Worm (Caenorhabditis elegans) whole organism, L1 larva: ENCODE data around the gene Y7A9A.1.

Experiments
- C04F5.9 ChIP-seq: sonication (generic microtip); optimal IDR thresholded peaks from 2 replicates; lab custom pipeline; 2016; ENCODE audit warnings: missing genetic modification characterization, missing compliant biosample characterization
- F16B12.6 ChIP-seq: fragments of 150-350 bp; optimal IDR thresholded peaks from 2 replicates; lab custom pipeline; 2014; ENCODE audit warnings: missing biosample characterization, missing genetic modification characterization
- alr-1 ChIP-seq: fragments of 200-800 bp; sonication (Bioruptor generic); optimal IDR thresholded peaks from 2 replicates; lab custom pipeline; 2018; ENCODE audit warnings: borderline replicate concordance, mild to moderate bottlenecking, missing genetic modification characterization, missing compliant biosample characterization
- ceh-8 ChIP-seq: fragments of 200-800 bp; sonication (Bioruptor generic); optimal IDR thresholded peaks from 2 replicates; lab custom pipeline; 2018; ENCODE audit warnings: mild to moderate bottlenecking, missing genetic modification characterization, moderate library complexity, missing compliant biosample characterization
- ceh-82 ChIP-seq, 3 experiments: fragments of 150-350 bp in 1 of 3; sonication (generic microtip) in 2 of 3; optimal IDR thresholded peaks; 2 replicates each; lab custom pipeline; 2014 to 2017; ENCODE audit warnings: missing biosample characterization in 3 of 3, missing genetic modification characterization in 3 of 3
- ceh-88 ChIP-seq: fragments of 200-800 bp; sonication (Bioruptor generic); IDR thresholded peaks from 2 replicates; pipeline ENCODE4 v1.3.6; 2022; ENCODE audit warnings: missing genetic modification characterization, missing compliant biosample characterization
- dsc-1 ChIP-seq: sonication (generic microtip); optimal IDR thresholded peaks from 2 replicates; lab custom pipeline; 2016; ENCODE audit warnings: mild to moderate bottlenecking, missing genetic modification characterization, missing compliant biosample characterization
- efl-1 ChIP-seq, 4 experiments: fragments of 150-350 bp; optimal IDR thresholded peaks in 3 of 4; peaks in 1 of 4; 1 replicate in 1 of 4; 2 replicates in 3 of 4; lab custom pipeline; 2014; ENCODE audit warnings: missing biosample characterization in 2 of 4, missing genetic modification characterization in 2 of 4, missing genetic modification reagents in 2 of 4
- egl-27 ChIP-seq, 2 experiments: fragments of 150-350 bp in 1 of 2; sonication (generic microtip); optimal IDR thresholded peaks; 3 replicates each; lab custom pipeline; 2017 to 2018; ENCODE audit warnings: missing biosample characterization in 2 of 2, missing genetic modification characterization in 2 of 2, missing genetic modification reagents in 2 of 2
- elt-2 ChIP-seq: sonication (generic microtip); optimal IDR thresholded peaks from 2 replicates; lab custom pipeline; 2016; ENCODE audit warnings: missing genetic modification characterization, mild to moderate bottlenecking, inconsistent platforms, missing compliant biosample characterization, missing genetic modification reagents
- grh-1 ChIP-seq: fragments of 200-800 bp; sonication (Bioruptor generic); IDR thresholded peaks from 2 replicates; pipeline ENCODE4 v1.3.6; 2022; ENCODE audit warnings: missing genetic modification reagents, missing genetic modification characterization, missing compliant biosample characterization
- hlh-17 ChIP-seq: fragments of 200-800 bp; sonication (Bioruptor generic); optimal IDR thresholded peaks from 2 replicates; lab custom pipeline; 2018; ENCODE audit warnings: missing genetic modification characterization, mild to moderate bottlenecking, missing compliant biosample characterization, moderate library complexity, borderline replicate concordance
- irx-1 ChIP-seq: sonication (generic microtip); optimal IDR thresholded peaks from 2 replicates; lab custom pipeline; 2016; ENCODE audit warnings: missing genetic modification characterization, missing compliant biosample characterization
- jun-1 ChIP-seq: fragments of 150-350 bp; optimal IDR thresholded peaks from 2 replicates; lab custom pipeline; 2014; ENCODE audit warnings: missing biosample characterization, missing genetic modification reagents, missing genetic modification characterization
- lin-13 ChIP-seq: fragments of 150-350 bp; optimal IDR thresholded peaks from 2 replicates; lab custom pipeline; 2014; ENCODE audit warnings: missing biosample characterization, missing genetic modification reagents, missing genetic modification characterization
- lin-39 ChIP-seq: fragments of 150-350 bp; optimal IDR thresholded peaks from 2 replicates; lab custom pipeline; 2014; ENCODE audit warnings: missing biosample characterization, missing genetic modification reagents, missing genetic modification characterization
- lsy-2 ChIP-seq, 2 experiments: fragments of 150-350 bp; optimal IDR thresholded peaks; 2 replicates each; lab custom pipeline; 2014; ENCODE audit warnings: missing biosample characterization in 2 of 2, missing genetic modification characterization in 2 of 2
- mab-9 ChIP-seq: fragments of 200-800 bp; sonication (Bioruptor generic); IDR thresholded peaks from 2 replicates; pipeline ENCODE4 v1.3.6; 2022; ENCODE audit warnings: missing genetic modification reagents, missing genetic modification characterization, missing compliant biosample characterization
- mep-1 ChIP-seq: fragments of 150-350 bp; optimal IDR thresholded peaks from 2 replicates; lab custom pipeline; 2014; ENCODE audit warnings: missing biosample characterization, missing genetic modification characterization
- nhr-19 ChIP-seq: fragments of 200-800 bp; sonication (Bioruptor generic); conservative IDR thresholded peaks from 2 replicates; pipeline ENCODE4 v1.3.6; 2022; ENCODE audit warnings: missing genetic modification characterization, missing compliant biosample characterization
- nhr-237 ChIP-seq: fragments of 150-350 bp; optimal IDR thresholded peaks from 2 replicates; lab custom pipeline; 2014; ENCODE audit warnings: missing biosample characterization, missing genetic modification characterization
- nhr-71 ChIP-seq: sonication (generic microtip); optimal IDR thresholded peaks from 2 replicates; lab custom pipeline; 2016; ENCODE audit warnings: mild to moderate bottlenecking, missing genetic modification characterization, moderate library complexity, missing compliant biosample characterization
- nhr-76 ChIP-seq: sonication (generic microtip); optimal IDR thresholded peaks from 2 replicates; lab custom pipeline; 2017; ENCODE audit warnings: missing biosample characterization, missing genetic modification characterization
- pax-3 ChIP-seq: fragments of 200-800 bp; sonication (Bioruptor generic); optimal IDR thresholded peaks from 2 replicates; lab custom pipeline; 2018; ENCODE audit warnings: mild to moderate bottlenecking, missing genetic modification characterization, moderate library complexity, missing compliant biosample characterization
- pqm-1 ChIP-seq: sonication (generic microtip); optimal IDR thresholded peaks from 3 replicates; lab custom pipeline; 2017; ENCODE audit warnings: missing biosample characterization, missing genetic modification characterization
- rnt-1 ChIP-seq: sonication (generic microtip); optimal IDR thresholded peaks from 2 replicates; lab custom pipeline; 2016; ENCODE audit warnings: mild to moderate bottlenecking, missing genetic modification characterization, moderate library complexity, missing compliant biosample characterization
- skn-1 ChIP-seq: fragments of 150-350 bp; optimal IDR thresholded peaks from 2 replicates; lab custom pipeline; 2014; ENCODE audit warnings: missing biosample characterization, missing genetic modification characterization
- sptf-1 ChIP-seq: fragments of 150-350 bp; optimal IDR thresholded peaks from 2 replicates; lab custom pipeline; 2014; ENCODE audit warnings: missing biosample characterization, missing genetic modification characterization
- swsn-7 ChIP-seq: sonication (generic microtip); optimal IDR thresholded peaks from 2 replicates; lab custom pipeline; 2016; ENCODE audit warnings: missing genetic modification characterization, missing compliant biosample characterization
- tlp-1 ChIP-seq: fragments of 150-350 bp; optimal IDR thresholded peaks from 2 replicates; lab custom pipeline; 2014; ENCODE audit warnings: missing biosample characterization, missing genetic modification characterization
- unc-130 ChIP-seq: fragments of 150-350 bp; optimal IDR thresholded peaks from 2 replicates; lab custom pipeline; 2017; ENCODE audit warnings: missing biosample characterization, missing genetic modification characterization, inconsistent platforms
- unc-62 ChIP-seq: fragments of 150-350 bp; optimal IDR thresholded peaks from 2 replicates; lab custom pipeline; 2014; ENCODE audit warnings: missing biosample characterization, missing genetic modification reagents, missing genetic modification characterization
- vab-15 ChIP-seq: sonication (generic microtip); optimal IDR thresholded peaks from 2 replicates; lab custom pipeline; 2017; ENCODE audit warnings: missing genotype, mild to moderate bottlenecking, missing genetic modification characterization, missing compliant biosample characterization
- zag-1 ChIP-seq: fragments of 150-350 bp; optimal IDR thresholded peaks from 2 replicates; lab custom pipeline; 2014; ENCODE audit warnings: missing biosample characterization, missing genetic modification characterization
- zip-4 ChIP-seq: fragments of 200-800 bp; sonication (Bioruptor generic); optimal IDR thresholded peaks from 2 replicates; lab custom pipeline; 2018; ENCODE audit warnings: mild to moderate bottlenecking, missing genetic modification characterization, moderate library complexity, missing compliant biosample characterization
- ztf-4 ChIP-seq: fragments of 150-350 bp; optimal IDR thresholded peaks from 2 replicates; lab custom pipeline; 2014; ENCODE audit warnings: missing biosample characterization, missing genetic modification characterization

Y7A9A.1 gene

ce11 chrIV:16216165-16216564 is 19.3 kb downstream of the Y7A9A.1 start:
- TF ChIP-seq F16B12.6 (tag; lab: Kevin White, UChicago), result no peak
- no peak for TF ChIP-seq hlh-17
- no peak for TF ChIP-seq ztf-4 (tag; lab: Kevin White, UChicago)
- TF ChIP-seq unc-130 (tag; lab: Kevin White, UChicago), result no peak

ce11 chrIV:16220688-16221087 is 23.9 kb downstream of the Y7A9A.1 start:
- TF ChIP-seq alr-1 (tag; lab: Kevin White, UChicago) (no peak), efl-1 (optimal IDR thresholded peaks at IDR 0.05; lab: Kevin White, UChicago) (no peak), efl-1 (GFP tag; optimal IDR thresholded peaks at IDR 0.05 in 1 of 2; lab: Kevin White, UChicago) (no peak), vab-15 (tag; lab: Kevin White, UChicago) (no peak), ceh-8 (no peak), nhr-76 (tag; lab: Kevin White, UChicago) (no peak), nhr-19 (GFP tag; lab: Robert Waterston, UW) (no peak), elt-2 (tag; lab: Kevin White, UChicago) (no peak), unc-130 (tag; lab: Kevin White, UChicago) (no peak), jun-1 (no peak), nhr-71 (no peak), pqm-1 (tag; lab: Kevin White, UChicago) (no peak), lsy-2 (tag; optimal IDR thresholded peaks at IDR 0.05; lab: Kevin White, UChicago) (no peak), F16B12.6 (tag; lab: Kevin White, UChicago) (no peak), ceh-82 (tag; optimal IDR thresholded peaks at IDR 0.05; lab: Kevin White, UChicago) (no peak), sptf-1 (tag; lab: Kevin White, UChicago) (no peak), mep-1 (tag; lab: Kevin White, UChicago) (no peak)
- TF ChIP-seq, all 84 proteins: peak for 0

ce11 chrIV:16221559-16221958 is 24.7 kb downstream of the Y7A9A.1 start, which contains the start of gene srv-11:
Gene srv-11 (minus strand): TSS chrIV:16221659.
- TF ChIP-seq sptf-1 (tag; lab: Kevin White, UChicago) (no peak), hlh-17 (no peak), nhr-237 (tag; lab: Kevin White, UChicago) (no peak), lin-13 (GFP tag; lab: Kevin White, UChicago) (no peak), lin-39 (tag; lab: Kevin White, UChicago) (no peak)

ce11 chrIV:16225747-16226146 is 28.9 kb downstream of the Y7A9A.1 start, which contains the start of gene H25K10.4:
Gene H25K10.4 (plus strand): TSS chrIV:16226047.
- TF ChIP-seq rnt-1 (tag; lab: Kevin White, UChicago) (no peak), unc-130 (tag; lab: Kevin White, UChicago) (no peak), dsc-1 (no peak), irx-1 (tag; lab: Kevin White, UChicago) (no peak), egl-27 (tag; optimal IDR thresholded peaks at IDR 0.05; lab: Kevin White, UChicago) (no peak), pax-3 (tag; lab: Kevin White, UChicago) (no peak), ceh-88 (GFP tag; lab: Robert Waterston, UW) (no peak), zag-1 (tag; lab: Kevin White, UChicago) (no peak)

ce11 chrIV:16230464-16230863 is 33.6 kb downstream of the Y7A9A.1 start:
- TF ChIP-seq lin-39 (tag; lab: Kevin White, UChicago) (no peak), irx-1 (tag; lab: Kevin White, UChicago) (no peak), tlp-1 (no peak), swsn-7 (tag; lab: Kevin White, UChicago) (no peak), zip-4 (no peak), nhr-76 (tag; lab: Kevin White, UChicago) (no peak), ceh-8 (no peak), unc-62 (no peak), dsc-1 (no peak), vab-15 (tag; lab: Kevin White, UChicago) (no peak), efl-1 (optimal IDR thresholded peaks at IDR 0.05; lab: Kevin White, UChicago) (no peak), efl-1 (GFP tag; optimal IDR thresholded peaks at IDR 0.05 in 1 of 2; lab: Kevin White, UChicago) (no peak), C04F5.9 (no peak), skn-1 (tag; lab: Kevin White, UChicago) (no peak), mab-9 (GFP tag; lab: Robert Waterston, UW) (no peak), grh-1 (GFP tag; lab: Robert Waterston, UW) (no peak)
